Fruit fly (Drosophila melanogaster): ENCODE measurements around the gene brv3.

dm6 chrX:2633847-2634776 lies 9.7 kb upstream of the brv3 start, which contains the start of gene sgg:
- no peak for TF ChIP-seq CG31627 (GFP tag; optimal IDR thresholded peaks at IDR 0.05)
- no peak for TF ChIP-seq fkh (GFP tag; optimal IDR thresholded peaks at IDR 0.05)
- no peak for TF ChIP-seq Sox15 (GFP tag; optimal IDR thresholded peaks at IDR 0.05)
- TF ChIP-seq Gug (GFP tag; IDR thresholded peaks at IDR 0.05) = no peak; the same call in 1 of the 2 replicates
- TF ChIP-seq Hr38 (GFP tag; optimal IDR thresholded peaks at IDR 0.05) = no peak
- TF ChIP-seq Hr39 (GFP tag; optimal IDR thresholded peaks at IDR 0.05) = no peak
- no peak for TF ChIP-seq svp (GFP tag)
- no peak for TF ChIP-seq CG10631 (GFP tag; optimal IDR thresholded peaks at IDR 0.05)
